Fruit fly (Drosophila melanogaster) whole organism, prepupa: ENCODE measurements around the gene mGluR.

ENCODE experiments used
- Gug ChIP-seq: fragments of 200-800 bp; sonication (Bioruptor generic); IDR thresholded peaks from 2 replicates; pipeline ENCODE4 v1.3.6; 2022; ENCODE audit warnings: missing biosample characterization, missing genetic modification characterization
- Sox14 ChIP-seq: fragments of 200-800 bp; sonication (Bioruptor generic); optimal IDR thresholded peaks from 3 replicates; lab custom pipeline; 2016; ENCODE audit warnings: missing biosample characterization, missing genetic modification characterization
- lz ChIP-seq: fragments of 200-800 bp; sonication (Bioruptor generic); optimal IDR thresholded peaks from 3 replicates; lab custom pipeline; 2016; ENCODE audit warnings: missing biosample characterization, missing genetic modification characterization

dm6 chr4:971084-971483 lies 34.5 kb downstream of the mGluR start:
- no peak for TF ChIP-seq Sox14 (GFP tag; lab: Kevin White, UChicago)
- no peak for TF ChIP-seq lz
- no peak for TF ChIP-seq Gug (GFP tag; lab: Robert Waterston, UW)
